Worm (Caenorhabditis elegans): ENCODE results near the gene Y79H2A.3.

DNA sequence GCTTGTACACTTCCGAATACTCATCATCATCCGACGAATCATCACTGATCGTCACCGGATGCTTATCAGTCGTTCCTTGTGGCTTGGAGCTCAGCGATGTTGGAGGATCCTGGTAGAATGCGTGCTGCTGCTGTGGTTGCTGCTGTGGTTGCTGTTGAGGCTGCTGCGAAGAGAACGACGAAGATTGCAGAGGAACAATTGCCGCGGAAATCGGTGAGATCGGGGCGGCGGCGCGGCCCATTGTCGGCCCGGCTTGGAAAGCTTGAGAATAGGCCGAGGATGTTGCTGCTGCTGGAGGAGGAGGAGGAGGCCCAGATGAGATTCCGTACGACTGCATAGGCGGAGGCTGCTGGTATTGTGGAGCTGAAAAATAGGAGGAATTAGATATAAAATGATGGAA lies 17.8 kb downstream of the Y79H2A.3 start:
- no peak for TF ChIP-seq lin-13 (GFP tag; optimal IDR thresholded peaks at IDR 0.05)
- no peak for TF ChIP-seq mdl-1 (tag; optimal IDR thresholded peaks at IDR 0.05)
- no peak for TF ChIP-seq nhr-77 (tag; optimal IDR thresholded peaks at IDR 0.05)
- peak in 1 of 2 experiments; percentile 13 for TF ChIP-seq unc-62 (GFP tag; optimal IDR thresholded peaks at IDR 0.05 in 1 of 2)
- no peak for TF ChIP-seq unc-62 (tag; optimal IDR thresholded peaks at IDR 0.05)
- TF ChIP-seq snpc-4 (tag; optimal IDR thresholded peaks at IDR 0.05), result no peak
